Worm (Caenorhabditis elegans): ENCODE results near the gene Y73C8B.3.

ce11 chrV:3146932-3147331 lies 46.1 kb downstream of the Y73C8B.3 start, which contains the start of gene srab-11:
- no peak for TF ChIP-seq lsy-2 (tag; optimal IDR thresholded peaks at IDR 0.05)
- TF ChIP-seq ztf-11 (tag; optimal IDR thresholded peaks at IDR 0.05) = no peak
- TF ChIP-seq nhr-76 (tag; optimal IDR thresholded peaks at IDR 0.05) = no peak
- TF ChIP-seq sptf-1 (tag; optimal IDR thresholded peaks at IDR 0.05) = no peak
- no peak for TF ChIP-seq mep-1 (tag; optimal IDR thresholded peaks at IDR 0.05)
- TF ChIP-seq ceh-43 (GFP tag; optimal IDR thresholded peaks at IDR 0.05) = no peak
- no peak for TF ChIP-seq tbx-8 (GFP tag; optimal IDR thresholded peaks at IDR 0.05)
- no peak for TF ChIP-seq snpc-4 (tag; optimal IDR thresholded peaks at IDR 0.05)
- TF ChIP-seq ham-2 (GFP tag; optimal IDR thresholded peaks at IDR 0.05) = no peak
- no peak for TF ChIP-seq mls-2 (tag; optimal IDR thresholded peaks at IDR 0.05)
- TF ChIP-seq unc-120 (tag; optimal IDR thresholded peaks at IDR 0.05; ENCODE audit: poor library complexity, severe bottlenecking) = no peak
